Worm (Caenorhabditis elegans) whole organism, young adult: ENCODE measurements around the gene srh-145.

Experiments
- B0336.3 ChIP-seq: fragments of 200-800 bp; sonication (Bioruptor generic); IDR thresholded peaks from 2 replicates; pipeline ENCODE4 v1.3.6; 2022; ENCODE audit warnings: missing genetic modification characterization, missing compliant biosample characterization
- C17E4.6 ChIP-seq: fragments of 200-800 bp; sonication (Bioruptor generic); IDR thresholded peaks from 2 replicates; pipeline ENCODE4 v1.3.6; 2022; ENCODE audit warnings: missing genetic modification reagents, missing genetic modification characterization, missing compliant biosample characterization
- F22D6.2 ChIP-seq: sonication (generic microtip); optimal IDR thresholded peaks from 2 replicates; lab custom pipeline; 2016; ENCODE audit warnings: mild to moderate bottlenecking, missing genetic modification characterization, missing compliant biosample characterization
- F52B5.7 ChIP-seq: sonication (generic microtip); optimal IDR thresholded peaks from 2 replicates; lab custom pipeline; 2016; ENCODE audit warnings: mild to moderate bottlenecking, missing genetic modification characterization, missing compliant biosample characterization
- F55B11.4 ChIP-seq: sonication (generic microtip); optimal IDR thresholded peaks from 2 replicates; lab custom pipeline; 2016; ENCODE audit warnings: missing compliant biosample characterization, missing genetic modification characterization, borderline replicate concordance; ENCODE audit not compliant: insufficient read depth
- F57C9.4 ChIP-seq: sonication (generic microtip); optimal IDR thresholded peaks from 2 replicates; lab custom pipeline; 2017; ENCODE audit warnings: mild to moderate bottlenecking, missing genetic modification characterization, missing compliant biosample characterization
- Y53F4B.3 ChIP-seq: fragments of 200-800 bp; sonication (Bioruptor generic); IDR thresholded peaks from 2 replicates; pipeline ENCODE4 v1.3.6; 2022; ENCODE audit warnings: missing genetic modification reagents, missing genetic modification characterization, missing compliant biosample characterization
- Y67H2A.10 ChIP-seq: fragments of 200-800 bp; sonication (Bioruptor generic); conservative IDR thresholded peaks from 2 replicates; pipeline ENCODE4 v1.3.6; 2022; ENCODE audit warnings: missing genetic modification reagents, missing genetic modification characterization, missing compliant biosample characterization
- akir-1 ChIP-seq: fragments of 200-800 bp; sonication (Bioruptor generic); optimal IDR thresholded peaks from 2 replicates; lab custom pipeline; 2018; ENCODE audit warnings: mild to moderate bottlenecking, missing genetic modification characterization, moderate library complexity, missing compliant biosample characterization
- ama-1 ChIP-seq, 3 experiments: fragments of 150-350 bp in 1 of 3; sonication (generic microtip) in 2 of 3; optimal IDR thresholded peaks; 2 replicates each; lab custom pipeline; 2014 to 2018; ENCODE audit warnings: missing biosample characterization in 2 of 3, missing genetic modification characterization in 2 of 3, missing genetic modification reagents in 2 of 3
- attf-5 ChIP-seq: fragments of 200-800 bp; sonication (Bioruptor generic); optimal IDR thresholded peaks from 2 replicates; lab custom pipeline; 2018; ENCODE audit warnings: mild to moderate bottlenecking, missing genetic modification characterization, missing compliant biosample characterization
- ccch-3 ChIP-seq: fragments of 200-800 bp; sonication (Bioruptor generic); optimal IDR thresholded peaks from 2 replicates; lab custom pipeline; 2018; ENCODE audit warnings: mild to moderate bottlenecking, missing genetic modification characterization, missing compliant biosample characterization
- cebp-1 ChIP-seq, 2 experiments: fragments of 200-800 bp in 1 of 2; sonication (Bioruptor generic) in 1 of 2; sonication (generic microtip) in 1 of 2; IDR thresholded peaks in 1 of 2; optimal IDR thresholded peaks in 1 of 2; 2 replicates each; pipeline versions ENCODE4 v1.3.6 to Lab custom; 2017 to 2022; ENCODE audit warnings: missing compliant biosample characterization in 2 of 2, missing genetic modification characterization in 2 of 2, mild to moderate bottlenecking in 1 of 2, missing genetic modification reagents in 1 of 2, moderate library complexity in 1 of 2
- ceh-27 ChIP-seq: fragments of 200-800 bp; sonication (Bioruptor generic); optimal IDR thresholded peaks from 2 replicates; lab custom pipeline; 2018; ENCODE audit warnings: mild to moderate bottlenecking, missing genetic modification characterization, moderate library complexity, missing compliant biosample characterization
- ceh-40 ChIP-seq: fragments of 200-800 bp; sonication (Bioruptor generic); IDR thresholded peaks from 2 replicates; pipeline ENCODE4 v1.3.6; 2022; ENCODE audit warnings: missing genetic modification characterization, missing compliant biosample characterization
- dpl-1 ChIP-seq: fragments of 150-350 bp; optimal IDR thresholded peaks from 2 replicates; lab custom pipeline; 2014; ENCODE audit warnings: missing biosample characterization, missing genetic modification reagents, missing genetic modification characterization
- ets-4 ChIP-seq: fragments of 200-800 bp; sonication (Bioruptor generic); optimal IDR thresholded peaks from 2 replicates; lab custom pipeline; 2018; ENCODE audit warnings: mild to moderate bottlenecking, missing genetic modification characterization, missing compliant biosample characterization
- fkh-3 ChIP-seq: sonication (generic microtip); optimal IDR thresholded peaks from 2 replicates; lab custom pipeline; 2016; ENCODE audit warnings: mild to moderate bottlenecking, missing genetic modification characterization, missing compliant biosample characterization
- hlh-12 ChIP-seq: sonication (generic microtip); optimal IDR thresholded peaks from 2 replicates; lab custom pipeline; 2016; ENCODE audit warnings: missing genetic modification characterization, missing compliant biosample characterization
- hmg-20 ChIP-seq: fragments of 200-800 bp; sonication (Bioruptor generic); IDR thresholded peaks from 2 replicates; pipeline ENCODE4 v1.3.6; 2022; ENCODE audit warnings: missing genetic modification reagents, missing genetic modification characterization, missing compliant biosample characterization
- hsf-1 ChIP-seq: fragments of 200-800 bp; sonication (Bioruptor generic); IDR thresholded peaks from 2 replicates; pipeline ENCODE4 v1.3.6; 2022; ENCODE audit warnings: missing genetic modification reagents, missing genetic modification characterization, missing compliant biosample characterization
- lag-1 ChIP-seq: fragments of 200-800 bp; sonication (Bioruptor generic); IDR thresholded peaks from 2 replicates; pipeline ENCODE4 v1.3.6; 2022; ENCODE audit warnings: missing genetic modification reagents, missing genetic modification characterization, missing compliant biosample characterization
- let-526 ChIP-seq: fragments of 200-800 bp; sonication (Bioruptor generic); IDR thresholded peaks from 2 replicates; pipeline ENCODE4 v1.3.6; 2022; ENCODE audit warnings: missing genetic modification reagents, missing genetic modification characterization, missing compliant biosample characterization
- lin-40 ChIP-seq: sonication (generic microtip); optimal IDR thresholded peaks from 2 replicates; lab custom pipeline; 2016; ENCODE audit warnings: missing genetic modification characterization, mild to moderate bottlenecking, missing compliant biosample characterization, missing genotype, missing genetic modification reagents
- lsy-27 ChIP-seq: sonication (generic microtip); optimal IDR thresholded peaks from 2 replicates; lab custom pipeline; 2017; ENCODE audit warnings: missing genetic modification characterization, mild to moderate bottlenecking, missing compliant biosample characterization, antibody characterized with exemption, missing genotype, borderline replicate concordance; ENCODE audit not compliant: insufficient read depth
- madf-10 ChIP-seq: sonication (generic microtip); optimal IDR thresholded peaks from 2 replicates; lab custom pipeline; 2016; ENCODE audit warnings: mild to moderate bottlenecking, missing genetic modification characterization, missing compliant biosample characterization
- madf-6 ChIP-seq: fragments of 200-800 bp; sonication (Bioruptor generic); IDR thresholded peaks from 2 replicates; pipeline ENCODE4 v1.3.6; 2022; ENCODE audit warnings: missing genetic modification reagents, missing genetic modification characterization, missing compliant biosample characterization
- nfya-1 ChIP-seq: sonication (generic microtip); optimal IDR thresholded peaks from 2 replicates; lab custom pipeline; 2017; ENCODE audit warnings: antibody characterized with exemption, missing compliant biosample characterization, missing genetic modification characterization, borderline replicate concordance; ENCODE audit not compliant: insufficient read depth
- nhr-90 ChIP-seq: sonication (generic microtip); optimal IDR thresholded peaks from 2 replicates; lab custom pipeline; 2016; ENCODE audit warnings: missing genotype, mild to moderate bottlenecking, missing genetic modification characterization, missing compliant biosample characterization
- pbrm-1 ChIP-seq: fragments of 200-800 bp; sonication (Bioruptor generic); IDR thresholded peaks from 2 replicates; pipeline ENCODE4 v1.3.6; 2022; ENCODE audit warnings: missing genetic modification reagents, missing genetic modification characterization, missing compliant biosample characterization
- pha-4 ChIP-seq: fragments of 150-350 bp; sonication (generic microtip); optimal IDR thresholded peaks from 2 replicates; lab custom pipeline; 2014; ENCODE audit warnings: missing biosample characterization, missing genetic modification reagents, missing genetic modification characterization
- sdz-38 ChIP-seq: sonication (generic microtip); optimal IDR thresholded peaks from 2 replicates; lab custom pipeline; 2016; ENCODE audit warnings: missing genotype, missing genetic modification characterization, missing compliant biosample characterization
- sea-2 ChIP-seq: fragments of 200-800 bp; sonication (Bioruptor generic); IDR thresholded peaks from 2 replicates; pipeline ENCODE4 v1.3.6; 2022; ENCODE audit warnings: missing genetic modification characterization, missing compliant biosample characterization
- sptf-2 ChIP-seq: fragments of 200-800 bp; sonication (Bioruptor generic); optimal IDR thresholded peaks from 2 replicates; lab custom pipeline; 2018; ENCODE audit warnings: mild to moderate bottlenecking, missing genetic modification characterization, missing compliant biosample characterization
- unc-130 ChIP-seq: sonication (generic microtip); optimal IDR thresholded peaks from 2 replicates; lab custom pipeline; 2016; ENCODE audit warnings: missing genetic modification reagents, missing genetic modification characterization, missing compliant biosample characterization
- ztf-22 ChIP-seq: fragments of 200-800 bp; sonication (Bioruptor generic); optimal IDR thresholded peaks from 2 replicates; lab custom pipeline; 2018; ENCODE audit warnings: mild to moderate bottlenecking, missing genetic modification characterization, moderate library complexity, missing compliant biosample characterization
- ztf-3 ChIP-seq: fragments of 200-800 bp; sonication (Bioruptor generic); optimal IDR thresholded peaks from 2 replicates; lab custom pipeline; 2018; ENCODE audit warnings: mild to moderate bottlenecking, missing genetic modification characterization, missing compliant biosample characterization

The srh-145 gene

DNA sequence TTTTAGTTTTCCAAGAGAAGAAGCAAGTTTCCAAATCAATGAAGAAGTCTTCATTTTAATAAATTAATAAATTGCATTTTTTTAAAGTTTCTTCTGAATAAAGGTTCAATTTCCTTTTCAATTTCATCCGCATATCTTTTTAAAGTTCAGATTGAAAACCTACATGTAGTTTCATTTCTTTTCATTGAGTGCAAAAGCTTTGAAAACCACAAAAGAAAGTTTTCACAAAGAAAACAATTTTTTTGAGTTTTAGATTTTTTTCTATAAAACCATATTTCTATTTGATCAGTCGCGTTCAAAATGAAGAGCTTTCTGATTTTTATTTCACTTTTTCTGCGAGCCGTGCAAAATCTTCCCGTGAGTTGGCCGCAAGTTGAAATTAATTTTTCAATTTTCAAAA lies 35.2 kb downstream of the srh-145 start, which contains the start of gene T08G3.6:
T08G3.6 (plus strand) TSS at position 301 of the 400 bp plus-strand sequence.
- TF ChIP-seq ceh-40 = no peak
- TF ChIP-seq lin-40 (tag; lab: Kevin White, UChicago) = no peak
- TF ChIP-seq madf-6 (GFP tag; lab: Robert Waterston, UW) = no peak
- TF ChIP-seq lsy-27 (tag; lab: Kevin White, UChicago) = no peak
- no peak for TF ChIP-seq C17E4.6 (GFP tag; lab: Robert Waterston, UW)
- TF ChIP-seq sea-2 = no peak
- TF ChIP-seq dpl-1 (GFP tag; lab: Kevin White, UChicago) = no peak
- TF ChIP-seq nfya-1 = no peak
- TF ChIP-seq ama-1 (optimal IDR thresholded peaks at IDR 0.05; lab: Kevin White, UChicago) = no peak
- no peak for TF ChIP-seq ama-1 (GFP tag; optimal IDR thresholded peaks at IDR 0.05; lab: Kevin White, UChicago)
- no peak for TF ChIP-seq lag-1 (GFP tag; lab: Robert Waterston, UW)
- TF ChIP-seq fkh-3 (tag; lab: Kevin White, UChicago) = no peak
- no peak for TF ChIP-seq ceh-27 (GFP tag; lab: Kevin White, UChicago)
- TF ChIP-seq unc-130 (GFP tag; lab: Kevin White, UChicago) = no peak
- no peak for TF ChIP-seq sptf-2 (GFP tag; lab: Kevin White, UChicago)
- no peak for TF ChIP-seq ccch-3 (GFP tag; lab: Kevin White, UChicago)
- TF ChIP-seq nhr-90 (tag; lab: Kevin White, UChicago) = no peak
- TF ChIP-seq pbrm-1 (GFP tag; lab: Robert Waterston, UW) = no peak
- no peak for TF ChIP-seq F55B11.4 (tag; lab: Kevin White, UChicago)
- TF ChIP-seq F22D6.2 (tag; lab: Kevin White, UChicago) = no peak
- no peak for TF ChIP-seq let-526 (GFP tag; lab: Robert Waterston, UW)
- TF ChIP-seq, all 124 proteins: peak for 0

DNA sequence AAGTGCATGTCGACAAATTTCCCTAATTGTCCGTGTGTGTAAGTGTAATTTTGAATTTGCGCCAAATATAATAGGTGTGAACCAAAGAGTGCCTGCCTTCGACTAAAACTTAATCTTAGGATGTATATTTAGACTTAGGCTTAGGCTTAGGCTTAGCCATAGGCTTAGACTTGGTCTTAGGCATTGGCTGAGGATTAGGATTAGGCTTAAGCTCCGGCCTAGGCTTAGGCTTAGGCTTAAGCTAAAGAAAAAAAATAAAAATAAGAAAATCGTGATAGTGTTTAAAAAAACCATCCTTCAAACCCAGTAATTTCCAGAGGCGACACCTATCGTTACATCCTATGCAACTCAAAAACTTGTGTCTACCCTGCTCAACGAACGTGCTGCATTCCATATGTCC lies 35.7 kb downstream of the srh-145 start:
- TF ChIP-seq Y67H2A.10 (GFP tag; lab: Robert Waterston, UW) (no peak), hlh-12 (tag; lab: Kevin White, UChicago) (no peak), F55B11.4 (tag; lab: Kevin White, UChicago) (no peak), ets-4 (GFP tag; lab: Kevin White, UChicago) (no peak), ztf-3 (no peak), madf-6 (GFP tag; lab: Robert Waterston, UW) (no peak), sdz-38 (no peak), cebp-1 (GFP tag; IDR thresholded peaks at IDR 0.05; lab: Robert Waterston, UW) (no peak), cebp-1 (tag; optimal IDR thresholded peaks at IDR 0.05; lab: Kevin White, UChicago) (no peak), pha-4 (tag; lab: Kevin White, UChicago) (no peak), hsf-1 (GFP tag; lab: Robert Waterston, UW) (no peak), F57C9.4 (no peak), pbrm-1 (GFP tag; lab: Robert Waterston, UW) (no peak), B0336.3 (GFP tag; lab: Robert Waterston, UW) (no peak), akir-1 (GFP tag; lab: Kevin White, UChicago) (no peak), F52B5.7 (tag; lab: Kevin White, UChicago) (no peak), nhr-90 (tag; lab: Kevin White, UChicago) (no peak), ztf-22 (GFP tag; lab: Kevin White, UChicago) (no peak)

DNA sequence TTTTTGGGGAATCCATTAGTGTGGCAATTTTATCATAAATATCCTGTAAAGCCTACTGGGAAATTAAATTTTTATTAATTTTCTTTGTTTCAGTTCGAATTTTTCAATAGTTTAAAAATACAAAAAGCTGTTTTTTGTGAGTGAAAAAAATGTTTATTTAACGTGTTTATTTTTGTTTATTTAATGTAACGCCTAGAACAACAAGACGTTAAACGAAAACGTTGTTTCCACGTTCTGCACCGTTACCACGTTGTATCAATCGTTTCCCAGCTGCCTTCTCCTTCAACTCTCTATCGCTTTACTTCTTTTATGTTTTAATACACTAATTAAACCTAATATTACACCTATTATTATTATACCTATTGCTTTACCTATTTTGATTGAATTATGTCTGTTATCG lies 37.2 kb downstream of the srh-145 start, which contains the start of gene T08G3.13:
T08G3.13 (plus strand) TSS at position 301 of the 400 bp plus-strand sequence.
- TF ChIP-seq ceh-27 (GFP tag; lab: Kevin White, UChicago) (no peak), sea-2 (no peak), attf-5 (GFP tag; lab: Kevin White, UChicago) (no peak), hmg-20 (GFP tag; lab: Robert Waterston, UW) (no peak), madf-10 (tag; lab: Kevin White, UChicago) (no peak), Y53F4B.3 (no peak)
